Worm (Caenorhabditis elegans) whole organism, L2 larva: ENCODE measurements around the gene str-144.

Experiments
- C34F6.9 ChIP-seq: fragments of 150-350 bp; optimal IDR thresholded peaks from 2 replicates; lab custom pipeline; 2014; ENCODE audit warnings: missing biosample characterization, missing genetic modification characterization
- F13H6.1 ChIP-seq: sonication (generic microtip); optimal IDR thresholded peaks from 2 replicates; lab custom pipeline; 2016; ENCODE audit warnings: missing genetic modification characterization, missing compliant biosample characterization
- R02D3.7 ChIP-seq: fragments of 150-350 bp; optimal IDR thresholded peaks from 2 replicates; lab custom pipeline; 2014; ENCODE audit warnings: missing biosample characterization, missing genetic modification characterization
- ZK546.5 ChIP-seq: sonication (generic microtip); optimal IDR thresholded peaks from 2 replicates; lab custom pipeline; 2017; ENCODE audit warnings: missing biosample characterization, missing genetic modification characterization
- blmp-1 ChIP-seq: sonication (generic microtip); optimal IDR thresholded peaks from 2 replicates; lab custom pipeline; 2017; ENCODE audit warnings: missing genetic modification characterization, mild to moderate bottlenecking, missing compliant biosample characterization, antibody characterized with exemption, moderate library complexity; ENCODE audit not compliant: insufficient read depth
- ceh-16 ChIP-seq: fragments of 150-350 bp; optimal IDR thresholded peaks from 2 replicates; lab custom pipeline; 2014; ENCODE audit warnings: missing biosample characterization, missing genetic modification characterization
- ceh-82 ChIP-seq: fragments of 150-350 bp; optimal IDR thresholded peaks from 2 replicates; lab custom pipeline; 2014; ENCODE audit warnings: missing biosample characterization, missing genetic modification characterization
- dmd-4 ChIP-seq: sonication (generic microtip); optimal IDR thresholded peaks from 2 replicates; lab custom pipeline; 2017; ENCODE audit warnings: missing biosample characterization, missing genetic modification characterization
- egl-27 ChIP-seq: sonication (generic microtip); optimal IDR thresholded peaks from 3 replicates; lab custom pipeline; 2017; ENCODE audit warnings: missing biosample characterization, missing genetic modification reagents, missing genetic modification characterization
- elt-3 ChIP-seq: sonication (generic microtip); optimal IDR thresholded peaks from 2 replicates; lab custom pipeline; 2017; ENCODE audit warnings: missing biosample characterization, missing genetic modification characterization
- fos-1 ChIP-seq: fragments of 150-350 bp; optimal IDR thresholded peaks from 2 replicates; lab custom pipeline; 2014; ENCODE audit warnings: missing biosample characterization, missing genetic modification characterization
- gmeb-1 ChIP-seq: fragments of 150-350 bp; optimal IDR thresholded peaks from 2 replicates; lab custom pipeline; 2014; ENCODE audit warnings: missing biosample characterization, missing genetic modification characterization
- lin-11 ChIP-seq: fragments of 150-350 bp; sonication (generic microtip); optimal IDR thresholded peaks from 2 replicates; lab custom pipeline; 2014; ENCODE audit warnings: missing biosample characterization, missing genetic modification characterization, inconsistent platforms, mixed read lengths
- lin-13 ChIP-seq: fragments of 150-350 bp; optimal IDR thresholded peaks from 2 replicates; lab custom pipeline; 2014; ENCODE audit warnings: missing biosample characterization, missing genetic modification reagents, missing genetic modification characterization
- lin-39 ChIP-seq: fragments of 150-350 bp; optimal IDR thresholded peaks from 2 replicates; lab custom pipeline; 2014; ENCODE audit warnings: missing biosample characterization, missing genetic modification reagents, missing genetic modification characterization
- lsy-2 ChIP-seq, 2 experiments: fragments of 150-350 bp in 1 of 2; sonication (generic microtip) in 1 of 2; optimal IDR thresholded peaks; 2 replicates each; lab custom pipeline; 2014 to 2017; ENCODE audit warnings: missing biosample characterization in 2 of 2, missing genetic modification characterization in 2 of 2
- mbf-1 ChIP-seq: sonication (generic microtip); optimal IDR thresholded peaks from 2 replicates; lab custom pipeline; 2017; ENCODE audit warnings: missing biosample characterization, missing genetic modification characterization
- mdl-1 ChIP-seq, 2 experiments: fragments of 150-350 bp in 1 of 2; sonication (generic microtip) in 1 of 2; optimal IDR thresholded peaks; 2 replicates each; lab custom pipeline; 2017; ENCODE audit warnings: missing biosample characterization in 2 of 2, missing genetic modification characterization in 2 of 2
- nhr-10 ChIP-seq: sonication (generic microtip); optimal IDR thresholded peaks from 2 replicates; lab custom pipeline; 2017; ENCODE audit warnings: missing biosample characterization, missing genetic modification characterization
- nhr-12 ChIP-seq: fragments of 150-350 bp; optimal IDR thresholded peaks from 2 replicates; lab custom pipeline; 2014; ENCODE audit warnings: missing biosample characterization, missing genetic modification characterization
- nhr-21 ChIP-seq: fragments of 150-350 bp; optimal IDR thresholded peaks from 2 replicates; lab custom pipeline; 2014; ENCODE audit warnings: missing biosample characterization, missing genetic modification characterization
- nhr-23 ChIP-seq: fragments of 150-350 bp; optimal IDR thresholded peaks from 2 replicates; lab custom pipeline; 2014; ENCODE audit warnings: missing biosample characterization, missing genetic modification reagents, missing genetic modification characterization
- nhr-237 ChIP-seq: fragments of 150-350 bp; optimal IDR thresholded peaks from 2 replicates; lab custom pipeline; 2014; ENCODE audit warnings: missing biosample characterization, missing genetic modification characterization
- nhr-6 ChIP-seq: fragments of 150-350 bp; optimal IDR thresholded peaks from 2 replicates; lab custom pipeline; 2014; ENCODE audit warnings: missing biosample characterization, missing genetic modification characterization
- peb-1 ChIP-seq: fragments of 150-350 bp; optimal IDR thresholded peaks from 2 replicates; lab custom pipeline; 2014; ENCODE audit warnings: missing biosample characterization, missing genetic modification characterization
- sma-3 ChIP-seq: sonication (generic microtip); optimal IDR thresholded peaks from 2 replicates; lab custom pipeline; 2016; ENCODE audit warnings: missing genetic modification reagents, missing genetic modification characterization, missing compliant biosample characterization
- sma-9 ChIP-seq, 2 experiments: fragments of 150-350 bp in 1 of 2; sonication (generic microtip) in 1 of 2; optimal IDR thresholded peaks; 2 replicates each; lab custom pipeline; 2014 to 2016; ENCODE audit warnings: missing genetic modification characterization in 2 of 2, mild to moderate bottlenecking in 1 of 2, missing biosample characterization in 1 of 2, missing compliant biosample characterization in 1 of 2, missing genetic modification reagents in 1 of 2, moderate library complexity in 1 of 2
- snpc-4 ChIP-seq: fragments of 150-350 bp; optimal IDR thresholded peaks from 2 replicates; lab custom pipeline; 2014; ENCODE audit warnings: missing biosample characterization, missing genetic modification characterization
- unc-39 ChIP-seq: fragments of 150-350 bp; optimal IDR thresholded peaks from 2 replicates; lab custom pipeline; 2014; ENCODE audit warnings: missing biosample characterization, missing genetic modification characterization
- unc-55 ChIP-seq: fragments of 150-350 bp; sonication (generic microtip); optimal IDR thresholded peaks from 3 replicates; lab custom pipeline; 2014; ENCODE audit warnings: missing biosample characterization, missing genetic modification reagents, missing genetic modification characterization
- unc-62 ChIP-seq: fragments of 150-350 bp; optimal IDR thresholded peaks from 2 replicates; lab custom pipeline; 2014; ENCODE audit warnings: missing biosample characterization, missing genetic modification reagents, missing genetic modification characterization
- zag-1 ChIP-seq: fragments of 150-350 bp; optimal IDR thresholded peaks from 2 replicates; lab custom pipeline; 2014; ENCODE audit warnings: missing biosample characterization, missing genetic modification characterization
- ztf-1 ChIP-seq: fragments of 200-800 bp; sonication (Bioruptor generic); conservative IDR thresholded peaks from 2 replicates; pipeline ENCODE4 v1.3.6; 2022; ENCODE audit warnings: missing genetic modification characterization, missing compliant biosample characterization
- ztf-11 ChIP-seq: sonication (generic microtip); optimal IDR thresholded peaks from 2 replicates; lab custom pipeline; 2017; ENCODE audit warnings: missing biosample characterization, missing genetic modification characterization
- ztf-4 ChIP-seq: fragments of 150-350 bp; optimal IDR thresholded peaks from 2 replicates; lab custom pipeline; 2014; ENCODE audit warnings: missing biosample characterization, missing genetic modification characterization

The str-144 gene

ce11 chrV:8075712-8076111 lies 3.8 kb upstream of the str-144 start, which contains the start of gene catp-3:
Gene catp-3 (plus strand): TSS chrV:8076012.
- no peak for TF ChIP-seq lsy-2 (tag; optimal IDR thresholded peaks at IDR 0.05; lab: Kevin White, UChicago)
- no peak for TF ChIP-seq egl-27 (tag; lab: Kevin White, UChicago)
- no peak for TF ChIP-seq ztf-11
- no peak for TF ChIP-seq sma-9 (GFP tag; optimal IDR thresholded peaks at IDR 0.05; lab: Kevin White, UChicago)
- no peak for TF ChIP-seq sma-9 (tag; optimal IDR thresholded peaks at IDR 0.05; lab: Kevin White, UChicago)
- TF ChIP-seq unc-62, result no peak
- no peak for TF ChIP-seq fos-1 (tag; lab: Kevin White, UChicago)
- TF ChIP-seq R02D3.7 (tag; lab: Kevin White, UChicago), result no peak
- no peak for TF ChIP-seq dmd-4
- TF ChIP-seq gmeb-1 (tag; lab: Kevin White, UChicago), result no peak
- no peak for TF ChIP-seq F13H6.1
- no peak for TF ChIP-seq nhr-6 (tag; lab: Kevin White, UChicago)
- no peak for TF ChIP-seq nhr-10 (tag; lab: Kevin White, UChicago)
- TF ChIP-seq ztf-1 (GFP tag; lab: Robert Waterston, UW), result no peak

- TF ChIP-seq sma-3 (GFP tag; lab: Kevin White, UChicago) (peak; percentile 14), elt-3 (tag; lab: Kevin White, UChicago) (no peak), fos-1 (tag; lab: Kevin White, UChicago) (peak; percentile 30), blmp-1 (tag; lab: Kevin White, UChicago) (peak; percentile 71), nhr-21 (tag; lab: Kevin White, UChicago) (peak; percentile 48), sma-9 (GFP tag; optimal IDR thresholded peaks at IDR 0.05; lab: Kevin White, UChicago) (peak; percentile 85), sma-9 (tag; optimal IDR thresholded peaks at IDR 0.05; lab: Kevin White, UChicago) (no peak), dmd-4 (no peak), lin-13 (GFP tag; lab: Kevin White, UChicago) (no peak)
Observed at ce11 chrV:8073162-8073561, 1.2 kb upstream of the str-144 start.

ce11 chrV:8069637-8070036 lies 2.3 kb downstream of the str-144 start, which contains the start of gene str-143:
Gene str-143 (minus strand): TSS chrV:8069737.
- TF ChIP-seq unc-62 (no peak), nhr-12 (no peak), egl-27 (tag; lab: Kevin White, UChicago) (no peak), nhr-237 (no peak)

ce11 chrV:8067800-8068199 lies 4.1 kb downstream of the str-144 start, which contains the start of gene str-140:
Gene str-140 (minus strand): TSS chrV:8067900.
- no peak for TF ChIP-seq lsy-2 (tag; optimal IDR thresholded peaks at IDR 0.05; lab: Kevin White, UChicago)
- TF ChIP-seq sma-9 (GFP tag; optimal IDR thresholded peaks at IDR 0.05; lab: Kevin White, UChicago), result no peak
- TF ChIP-seq sma-9 (tag; optimal IDR thresholded peaks at IDR 0.05; lab: Kevin White, UChicago), result no peak
- no peak for TF ChIP-seq R02D3.7 (tag; lab: Kevin White, UChicago)
- no peak for TF ChIP-seq ceh-16 (tag; lab: Kevin White, UChicago)
- no peak for TF ChIP-seq lin-39 (tag; lab: Kevin White, UChicago)
- no peak for TF ChIP-seq egl-27 (tag; lab: Kevin White, UChicago)
- no peak for TF ChIP-seq lin-13 (GFP tag; lab: Kevin White, UChicago)
- no peak for TF ChIP-seq unc-62
- no peak for TF ChIP-seq ztf-4 (tag; lab: Kevin White, UChicago)
- TF ChIP-seq nhr-12, result no peak
- no peak for TF ChIP-seq ceh-82 (tag; lab: Kevin White, UChicago)
- no peak for TF ChIP-seq gmeb-1 (tag; lab: Kevin White, UChicago)
- no peak for TF ChIP-seq nhr-21 (tag; lab: Kevin White, UChicago)
- TF ChIP-seq unc-55 (GFP tag; lab: Kevin White, UChicago), result no peak
- TF ChIP-seq snpc-4 (tag; lab: Kevin White, UChicago), result no peak
- TF ChIP-seq lin-11 (tag; lab: Kevin White, UChicago), result no peak

- no peak for TF ChIP-seq nhr-237
- TF ChIP-seq elt-3 (tag; lab: Kevin White, UChicago), result no peak
- no peak for TF ChIP-seq zag-1
- no peak for TF ChIP-seq mdl-1 (tag; optimal IDR thresholded peaks at IDR 0.05; lab: Kevin White, UChicago)
- TF ChIP-seq peb-1, result no peak
- TF ChIP-seq, all 48 proteins: peak for 0
Observed at ce11 chrV:8062074-8062473, 9.9 kb downstream of the str-144 start, which contains the start of gene str-139. Gene str-139 (minus strand): TSS chrV:8062174.

ce11 chrV:8058359-8058758 lies 13.6 kb downstream of the str-144 start, which contains the start of gene str-138:
Gene str-138 (plus strand): TSS chrV:8058659.
- TF ChIP-seq mbf-1 (no peak), R02D3.7 (tag; lab: Kevin White, UChicago) (no peak), C34F6.9 (tag; lab: Kevin White, UChicago) (no peak), sma-9 (GFP tag; optimal IDR thresholded peaks at IDR 0.05; lab: Kevin White, UChicago) (no peak), sma-9 (tag; optimal IDR thresholded peaks at IDR 0.05; lab: Kevin White, UChicago) (no peak), elt-3 (tag; lab: Kevin White, UChicago) (no peak), ZK546.5 (tag; lab: Kevin White, UChicago) (no peak), zag-1 (no peak), unc-39 (tag; lab: Kevin White, UChicago) (no peak), ztf-11 (no peak), F13H6.1 (no peak), blmp-1 (tag; lab: Kevin White, UChicago) (no peak), nhr-23 (no peak), snpc-4 (tag; lab: Kevin White, UChicago) (no peak)
